Fruit fly (Drosophila melanogaster) whole organism, embryonic: ENCODE measurements around the gene Dlip1.

ENCODE experiments used
- ATbp ChIP-seq: fragments of 200-800 bp; sonication (Bioruptor generic); optimal IDR thresholded peaks from 2 replicates; lab custom pipeline; 2017; ENCODE audit warnings: missing biosample characterization, mild to moderate bottlenecking, missing genetic modification characterization, missing genetic modification reagents
- Atf-2 ChIP-seq: fragments of 200-800 bp; sonication (Bioruptor generic); optimal IDR thresholded peaks from 2 replicates; lab custom pipeline; 2016; ENCODE audit warnings: missing biosample characterization, missing genetic modification characterization
- CG10431 ChIP-seq: fragments of 200-800 bp; sonication (Bioruptor generic); optimal IDR thresholded peaks from 3 replicates; lab custom pipeline; 2018; ENCODE audit warnings: missing biosample characterization, mild to moderate bottlenecking, missing genetic modification characterization
- CG10543 ChIP-seq: fragments of 200-800 bp; sonication (Bioruptor generic); optimal IDR thresholded peaks from 3 replicates; lab custom pipeline; 2017; ENCODE audit warnings: missing biosample characterization, mild to moderate bottlenecking, missing genetic modification characterization, moderate library complexity
- CG10654 ChIP-seq: fragments of 200-800 bp; sonication (Bioruptor generic); optimal IDR thresholded peaks from 2 replicates; lab custom pipeline; 2016; ENCODE audit warnings: missing biosample characterization, missing genetic modification characterization
- CG11093 ChIP-seq: fragments of 200-800 bp; sonication (Bioruptor generic); IDR thresholded peaks from 3 replicates; pipeline ENCODE4 v1.3.6; 2022; ENCODE audit warnings: missing biosample characterization, missing genetic modification characterization
- CG12071 ChIP-seq: fragments of 200-800 bp; sonication (Bioruptor generic); optimal IDR thresholded peaks from 3 replicates; lab custom pipeline; 2018; ENCODE audit warnings: missing biosample characterization, mild to moderate bottlenecking, missing genetic modification characterization
- CG1529 ChIP-seq: fragments of 200-800 bp; sonication (Bioruptor generic); optimal IDR thresholded peaks from 3 replicates; lab custom pipeline; 2018; ENCODE audit warnings: missing biosample characterization, missing genetic modification characterization
- CG15514 ChIP-seq: fragments of 200-800 bp; sonication (Bioruptor generic); optimal IDR thresholded peaks from 3 replicates; lab custom pipeline; 2017; ENCODE audit warnings: missing biosample characterization, missing genetic modification characterization, mild to moderate bottlenecking, moderate library complexity, missing genetic modification reagents
- CG17328 ChIP-seq: fragments of 200-800 bp; sonication (Bioruptor generic); IDR thresholded peaks from 2 replicates; pipeline ENCODE4 v1.3.6; 2022; ENCODE audit warnings: missing biosample characterization, missing genetic modification characterization
- CG17359 ChIP-seq: fragments of 200-800 bp; sonication (Bioruptor generic); optimal IDR thresholded peaks from 3 replicates; lab custom pipeline; 2018; ENCODE audit warnings: missing biosample characterization, mild to moderate bottlenecking, missing genetic modification characterization, moderate library complexity
- CG17829 ChIP-seq: fragments of 200-800 bp; optimal IDR thresholded peaks from 2 replicates; lab custom pipeline; 2019; ENCODE audit warnings: missing biosample characterization, mild to moderate bottlenecking, missing genetic modification characterization, moderate library complexity
- CG1832 ChIP-seq: fragments of 200-800 bp; sonication (Bioruptor generic); optimal IDR thresholded peaks from 2 replicates; lab custom pipeline; 2017; ENCODE audit warnings: missing biosample characterization, mild to moderate bottlenecking, missing genetic modification characterization, inconsistent platforms
- CG2116 ChIP-seq: fragments of 200-800 bp; sonication (Bioruptor generic); optimal IDR thresholded peaks from 3 replicates; lab custom pipeline; 2018; ENCODE audit warnings: missing biosample characterization, mild to moderate bottlenecking, missing genetic modification characterization
- CG32772 ChIP-seq: fragments of 200-800 bp; sonication (Bioruptor generic); IDR thresholded peaks from 2 replicates; pipeline ENCODE4 v1.3.6; 2022; ENCODE audit warnings: missing biosample characterization, missing genetic modification characterization
- CG4282 ChIP-seq: fragments of 200-800 bp; sonication (Bioruptor generic); optimal IDR thresholded peaks from 2 replicates; lab custom pipeline; 2016; ENCODE audit warnings: missing biosample characterization, missing genetic modification characterization
- CG4360 ChIP-seq: fragments of 200-800 bp; sonication (Bioruptor generic); IDR thresholded peaks from 2 replicates; pipeline ENCODE4 v1.3.6; 2022; ENCODE audit warnings: missing biosample characterization, missing genetic modification characterization
- CG4617 ChIP-seq: fragments of 200-800 bp; sonication (Bioruptor generic); optimal IDR thresholded peaks from 3 replicates; lab custom pipeline; 2016; ENCODE audit warnings: missing biosample characterization, missing genetic modification characterization, borderline replicate concordance
- CG5180 ChIP-seq: fragments of 200-800 bp; sonication (Bioruptor generic); optimal IDR thresholded peaks from 3 replicates; lab custom pipeline; 2017; ENCODE audit warnings: missing biosample characterization, missing genetic modification characterization, mild to moderate bottlenecking, moderate library complexity, missing genetic modification reagents
- CG7372 ChIP-seq: fragments of 200-800 bp; sonication (Bioruptor generic); IDR thresholded peaks from 2 replicates; pipeline ENCODE4 v1.3.6; 2022; ENCODE audit warnings: missing biosample characterization, missing genetic modification characterization
- CoRest ChIP-seq: fragments of 200-800 bp; sonication (Bioruptor generic); optimal IDR thresholded peaks from 3 replicates; lab custom pipeline; 2018; ENCODE audit warnings: missing biosample characterization, mild to moderate bottlenecking, missing genetic modification characterization, moderate library complexity
- Dll ChIP-seq: fragments of 200-800 bp; sonication (Bioruptor generic); IDR thresholded peaks from 4 replicates; pipeline ENCODE4 v1.3.6; 2022; ENCODE audit warnings: missing biosample characterization, missing genetic modification characterization; ENCODE audit not compliant: partially characterized antibody
- Eip74EF ChIP-seq, 2 experiments: fragments of 200-800 bp in 1 of 2; fragments of >200 bp in 1 of 2; sonication (Bioruptor generic) in 1 of 2; optimal IDR thresholded peaks; 2 replicates each; lab custom pipeline; 2017 to 2019; ENCODE audit warnings: missing biosample characterization in 2 of 2, missing genetic modification characterization in 2 of 2, mild to moderate bottlenecking in 1 of 2, moderate library complexity in 1 of 2
- Elba2 ChIP-seq: fragments of 200-800 bp; sonication (Bioruptor generic); optimal IDR thresholded peaks from 3 replicates; lab custom pipeline; 2016; ENCODE audit warnings: missing biosample characterization, missing genetic modification characterization
- Ets97D ChIP-seq: fragments of 200-800 bp; sonication (Bioruptor generic); optimal IDR thresholded peaks from 3 replicates; lab custom pipeline; 2016; ENCODE audit warnings: missing biosample characterization, missing genetic modification characterization
- Fer3 ChIP-seq: fragments of 200-800 bp; sonication (Bioruptor generic); optimal IDR thresholded peaks from 2 replicates; lab custom pipeline; 2018; ENCODE audit warnings: missing biosample characterization, mild to moderate bottlenecking, missing genetic modification characterization, moderate library complexity
- H2.0 ChIP-seq: fragments of 200-800 bp; sonication (Bioruptor generic); IDR thresholded peaks from 2 replicates; pipeline ENCODE4 v1.3.6; 2022; ENCODE audit warnings: missing biosample characterization, missing genetic modification characterization
- HLHmδ ChIP-seq: fragments of 200-800 bp; sonication (Bioruptor generic); optimal IDR thresholded peaks from 2 replicates; lab custom pipeline; 2018; ENCODE audit warnings: missing biosample characterization, mild to moderate bottlenecking, missing genetic modification characterization, moderate library complexity
- Hey ChIP-seq: fragments of 200-800 bp; sonication (Bioruptor generic); optimal IDR thresholded peaks from 3 replicates; lab custom pipeline; 2018; ENCODE audit warnings: missing biosample characterization, mild to moderate bottlenecking, missing genetic modification characterization
- Hr78 ChIP-seq, 2 experiments: fragments of 200-800 bp in 1 of 2; fragments of >200 bp in 1 of 2; sonication (Bioruptor generic) in 1 of 2; optimal IDR thresholded peaks; 2 replicates each; lab custom pipeline; 2017 to 2019; ENCODE audit warnings: missing biosample characterization in 2 of 2, missing genetic modification characterization in 2 of 2, mild to moderate bottlenecking in 1 of 2, moderate library complexity in 1 of 2
- Jarid2 ChIP-seq: fragments of 200-800 bp; sonication (Bioruptor generic); optimal IDR thresholded peaks from 3 replicates; lab custom pipeline; 2017; ENCODE audit warnings: mild to moderate bottlenecking, missing biosample characterization, missing genetic modification reagents, missing genetic modification characterization
- Rfx ChIP-seq: fragments of 200-800 bp; sonication (Bioruptor generic); IDR thresholded peaks from 2 replicates; pipeline ENCODE4 v1.3.6; 2022; ENCODE audit warnings: missing biosample characterization, missing genetic modification characterization
- ara ChIP-seq: fragments of 200-800 bp; sonication (Bioruptor generic); IDR thresholded peaks from 2 replicates; pipeline ENCODE4 v1.3.6; 2022; ENCODE audit warnings: missing biosample characterization, missing genetic modification characterization
- btn ChIP-seq: fragments of 200-800 bp; sonication (Bioruptor generic); optimal IDR thresholded peaks from 2 replicates; lab custom pipeline; 2016; ENCODE audit warnings: missing biosample characterization, missing genetic modification characterization
- cas ChIP-seq: fragments of 200-800 bp; sonication (Bioruptor generic); IDR thresholded peaks from 2 replicates; pipeline ENCODE4 v1.3.6; 2022; ENCODE audit warnings: missing biosample characterization, missing genetic modification characterization
- corto ChIP-seq: fragments of 200-800 bp; sonication (Bioruptor generic); optimal IDR thresholded peaks from 2 replicates; lab custom pipeline; 2016; ENCODE audit warnings: missing biosample characterization, mild to moderate bottlenecking, missing genetic modification characterization, moderate library complexity
- dmrt11E ChIP-seq: fragments of 200-800 bp; sonication (Bioruptor generic); optimal IDR thresholded peaks from 3 replicates; lab custom pipeline; 2018; ENCODE audit warnings: missing biosample characterization, mild to moderate bottlenecking, missing genetic modification characterization, moderate library complexity
- dmrt99B ChIP-seq: fragments of 200-800 bp; sonication (Bioruptor generic); optimal IDR thresholded peaks from 2 replicates; lab custom pipeline; 2018; ENCODE audit warnings: missing biosample characterization, mild to moderate bottlenecking, missing genetic modification characterization, moderate library complexity
- grn ChIP-seq: fragments of 200-800 bp; sonication (Bioruptor generic); optimal IDR thresholded peaks from 3 replicates; lab custom pipeline; 2017; ENCODE audit warnings: missing biosample characterization, missing genetic modification characterization
- h ChIP-seq: fragments of >200 bp; optimal IDR thresholded peaks from 2 replicates; lab custom pipeline; 2017
- her ChIP-seq: fragments of 200-800 bp; sonication (Bioruptor generic); optimal IDR thresholded peaks from 2 replicates; lab custom pipeline; 2016; ENCODE audit warnings: missing biosample characterization, missing genetic modification characterization
- lilli ChIP-seq: fragments of 200-800 bp; sonication (Bioruptor generic); optimal IDR thresholded peaks from 3 replicates; lab custom pipeline; 2016; ENCODE audit warnings: missing biosample characterization, missing genetic modification characterization
- oc ChIP-seq: fragments of 200-800 bp; sonication (Bioruptor generic); optimal IDR thresholded peaks from 2 replicates; lab custom pipeline; 2018; ENCODE audit warnings: missing biosample characterization, mild to moderate bottlenecking, missing genetic modification characterization, moderate library complexity
- rib ChIP-seq: fragments of 200-800 bp; sonication (Bioruptor generic); IDR thresholded peaks from 2 replicates; pipeline ENCODE4 v1.3.6; 2022; ENCODE audit warnings: missing biosample characterization, missing genetic modification characterization
- schlank ChIP-seq: fragments of 200-800 bp; sonication (Bioruptor generic); optimal IDR thresholded peaks from 2 replicates; lab custom pipeline; 2018; ENCODE audit warnings: missing biosample characterization, mild to moderate bottlenecking, missing genetic modification characterization
- shn ChIP-seq: fragments of 200-800 bp; sonication (Bioruptor generic); optimal IDR thresholded peaks from 3 replicates; lab custom pipeline; 2016; ENCODE audit warnings: missing biosample characterization, missing genetic modification characterization
- sim ChIP-seq: fragments of 200-800 bp; sonication (Bioruptor generic); IDR thresholded peaks from 2 replicates; pipeline ENCODE4 v1.3.6; 2022; ENCODE audit warnings: missing biosample characterization, missing genetic modification characterization
- slou ChIP-seq: fragments of 200-800 bp; sonication (Bioruptor generic); optimal IDR thresholded peaks from 3 replicates; lab custom pipeline; 2016; ENCODE audit warnings: missing biosample characterization, missing genetic modification characterization
- sqz ChIP-seq: fragments of 200-800 bp; sonication (Bioruptor generic); optimal IDR thresholded peaks from 3 replicates; lab custom pipeline; 2018; ENCODE audit warnings: missing biosample characterization, mild to moderate bottlenecking, missing genetic modification characterization
- ttk ChIP-seq: fragments of 200-800 bp; sonication (Bioruptor generic); IDR thresholded peaks from 2 replicates; pipeline ENCODE4 v2.1.2; 2022; ENCODE audit warnings: missing biosample characterization, missing genetic modification characterization
- zfh2 ChIP-seq: fragments of 200-800 bp; sonication (Bioruptor generic); optimal IDR thresholded peaks from 2 replicates; lab custom pipeline; 2016; ENCODE audit warnings: missing biosample characterization, missing genetic modification characterization

The Dlip1 gene

dm6 chrX:9156388-9156823 lies 2.0 kb upstream of the Dlip1 start, which contains the start of gene His3.3B (continued):
- TF ChIP-seq her (GFP tag; lab: Kevin White, UChicago) (no peak), Rfx (GFP tag; lab: Robert Waterston, UW) (no peak; the same call in 1 of the 2 replicates), Ets97D (peak; percentile 15), ttk (GFP tag; lab: Robert Waterston, UW) (no peak), CG32772 (GFP tag; lab: Robert Waterston, UW) (no peak), CG4617 (no peak), CG4282 (peak; percentile 33), CG12071 (GFP tag; lab: Kevin White, UChicago) (no peak), CG15514 (GFP tag; lab: Kevin White, UChicago) (peak; percentile 64), H2.0 (GFP tag; lab: Robert Waterston, UW) (no peak), zfh2 (GFP tag; lab: Kevin White, UChicago) (no peak), btn (GFP tag; lab: Kevin White, UChicago) (no peak), HLHmδ (GFP tag; lab: Kevin White, UChicago) (no peak), corto (GFP tag; lab: Kevin White, UChicago) (no peak), sim (no peak), slou (GFP tag; lab: Kevin White, UChicago) (no peak), rib (GFP tag; lab: Robert Waterston, UW) (no peak), ATbp (no peak), Hr78 (GFP tag; optimal IDR thresholded peaks at IDR 0.05; lab: Kevin White, UChicago) (no peak), ara (GFP tag; lab: Robert Waterston, UW) (no peak), dmrt99B (tag; lab: Kevin White, UChicago) (no peak), CG5180 (GFP tag; lab: Kevin White, UChicago) (no peak), grn (GFP tag; lab: Kevin White, UChicago) (no peak), oc (no peak), Jarid2 (GFP tag; lab: Kevin White, UChicago) (peak; percentile 48), CG10654 (GFP tag; lab: Kevin White, UChicago) (no peak), Atf-2 (GFP tag; lab: Kevin White, UChicago) (no peak), cas (no peak), CG17829 (tag; lab: Kevin White, UChicago) (no peak), CG10431 (GFP tag; lab: Kevin White, UChicago) (no peak), Hey (tag; lab: Kevin White, UChicago) (no peak), schlank (tag; lab: Kevin White, UChicago) (no peak), Fer3 (no peak), CG7372 (GFP tag; lab: Robert Waterston, UW) (no peak), dmrt11E (tag; lab: Kevin White, UChicago) (no peak), Dll (GFP tag; lab: Robert Waterston, UW) (peak; percentile 56; the same call in 1 of the 4 replicates), CoRest (tag; lab: Kevin White, UChicago) (no peak), Elba2 (GFP tag; lab: Kevin White, UChicago) (no peak), CG17328 (GFP tag; lab: Robert Waterston, UW) (no peak), CG17359 (tag; lab: Kevin White, UChicago) (no peak), sqz (GFP tag; lab: Kevin White, UChicago) (peak; percentile 62), lilli (GFP tag; lab: Kevin White, UChicago) (peak; percentile 22), Eip74EF (GFP tag; optimal IDR thresholded peaks at IDR 0.05; lab: Kevin White, UChicago) (peak in 1 of 2 experiments; percentile 37), h (lab: Kevin White, UChicago) (no peak), CG2116 (GFP tag; lab: Kevin White, UChicago) (peak; percentile 73), CG4360 (GFP tag; lab: Robert Waterston, UW) (no peak), CG1832 (GFP tag; lab: Kevin White, UChicago) (no peak), CG11093 (no peak), CG10543 (GFP tag; lab: Kevin White, UChicago) (peak; percentile 18), shn (GFP tag; lab: Kevin White, UChicago) (no peak), CG1529 (GFP tag; lab: Kevin White, UChicago) (no peak)
